Fruit fly (Drosophila melanogaster): ENCODE measurements around the gene CG44153.

CG44153 gene

DNA sequence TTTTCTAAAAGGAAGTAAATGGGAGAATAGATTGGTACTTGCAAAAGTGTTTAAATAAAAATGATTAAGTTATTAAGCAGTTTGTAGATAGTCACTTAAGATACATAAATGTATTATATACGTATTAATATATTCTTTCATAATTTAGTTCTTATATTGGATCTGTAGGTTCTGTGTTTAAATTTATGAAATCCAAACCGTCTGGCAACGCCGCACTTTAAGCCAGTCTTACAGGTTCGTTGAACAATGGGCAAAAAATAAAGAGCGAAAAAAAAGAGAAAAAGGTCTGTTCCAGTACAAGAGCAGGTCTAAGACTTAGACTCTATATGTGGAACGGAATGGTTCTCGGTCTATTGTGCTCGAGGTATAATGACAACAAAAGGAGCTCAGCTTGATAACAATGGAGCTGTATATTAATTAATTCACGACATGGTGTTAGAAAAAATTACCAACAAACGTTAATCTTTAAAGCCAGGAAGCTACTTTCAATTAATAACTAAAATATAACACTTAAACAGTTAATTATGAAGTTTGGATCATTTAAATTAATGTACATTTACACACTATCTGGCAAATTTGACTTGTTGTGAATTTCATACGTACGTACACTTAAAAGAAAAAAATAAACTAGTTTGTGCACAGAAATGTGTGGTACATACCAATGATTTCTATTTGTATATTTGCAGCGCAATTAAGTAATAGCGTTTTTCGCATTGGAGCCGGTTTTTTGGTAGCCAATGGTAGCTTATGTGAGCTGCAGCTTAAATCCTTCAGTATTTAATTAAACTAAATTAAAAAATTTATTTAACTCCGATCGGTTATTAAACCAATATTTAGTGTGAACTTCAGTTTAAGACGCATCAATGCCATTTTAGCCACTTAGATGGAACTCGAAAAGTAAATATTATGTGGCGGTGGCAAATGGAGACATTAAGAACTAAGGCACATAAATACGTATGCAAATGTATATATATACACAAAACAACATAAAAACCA is 29.0 kb upstream of the CG44153 start, which contains the start of gene CG5731 (continued):
- peak; percentile 41 for TF ChIP-seq stwl (tag; optimal IDR thresholded peaks at IDR 0.05)
- TF ChIP-seq CG6272 (GFP tag; IDR thresholded peaks at IDR 0.05), result no peak

DNA sequence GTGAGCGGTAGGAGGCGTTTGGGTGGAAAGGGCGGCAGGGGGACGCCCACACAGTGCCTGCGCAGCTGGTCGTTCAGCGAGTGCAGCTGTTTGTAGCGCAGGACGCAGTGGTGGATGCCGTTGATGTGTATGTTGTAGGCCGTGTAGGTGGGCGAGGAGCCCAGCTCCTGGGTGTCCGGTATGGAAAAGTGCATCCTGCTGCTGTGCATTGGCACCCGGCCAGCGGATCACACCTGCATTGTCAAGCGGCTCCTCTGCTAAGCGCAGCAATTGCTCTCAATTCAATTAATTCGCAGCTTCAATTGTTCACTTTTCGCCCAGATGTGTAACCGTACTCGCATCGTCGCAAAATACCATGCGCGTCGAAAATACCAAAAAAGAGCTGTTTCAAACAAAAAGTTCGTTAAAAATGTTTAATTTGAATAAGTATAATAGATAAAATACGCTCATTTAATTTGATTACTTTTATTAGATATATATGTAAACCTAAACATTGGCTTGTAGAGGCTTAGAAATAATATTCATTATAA is 26.6 kb upstream of the CG44153 start, which contains the start of gene Snx17:
Gene Snx17, minus strand, starts transcription at position 329 of the 530 bp plus-strand sequence.
- 0 out of 3 replicates have a peak, but pooled peaks have one; percentile 21 for TF ChIP-seq ci (GFP tag; IDR thresholded peaks at IDR 0.05)
- no peak for TF ChIP-seq Sry-δ (GFP tag; optimal IDR thresholded peaks at IDR 0.05)
- peak; percentile 12 for TF ChIP-seq YL-1 (GFP tag; optimal IDR thresholded peaks at IDR 0.05)
- peak; percentile 66 for TF ChIP-seq CG9797 (GFP tag; optimal IDR thresholded peaks at IDR 0.05)
- TF ChIP-seq Dp (GFP tag; optimal IDR thresholded peaks at IDR 0.05), result peak; percentile 36
- TF ChIP-seq MESR4 (GFP tag; optimal IDR thresholded peaks at IDR 0.05), result peak; percentile 67
- TF ChIP-seq gfzf (GFP tag; optimal IDR thresholded peaks at IDR 0.05), result peak; percentile 68
- TF ChIP-seq sc (optimal IDR thresholded peaks at IDR 0.05), result no peak
- no peak for TF ChIP-seq sc (GFP tag; optimal IDR thresholded peaks at IDR 0.05)
- TF ChIP-seq ewg (GFP tag; optimal IDR thresholded peaks at IDR 0.05), result peak; percentile 12
- peak; percentile 24; the same call in 1 of the 2 replicates for TF ChIP-seq bbx (GFP tag; IDR thresholded peaks at IDR 0.05; ENCODE audit: partially characterized antibody)
- TF ChIP-seq repo (GFP tag; optimal IDR thresholded peaks at IDR 0.05), result no peak
- TF ChIP-seq Hr51 (GFP tag; optimal IDR thresholded peaks at IDR 0.05), result no peak
- TF ChIP-seq CG9876 (GFP tag; optimal IDR thresholded peaks at IDR 0.05), result no peak
- peak; percentile 69 for TF ChIP-seq CG4617 (GFP tag; optimal IDR thresholded peaks at IDR 0.05; ENCODE audit: borderline replicate concordance)
- peak; percentile 52; the same call in 1 of the 4 replicates for TF ChIP-seq Dll (GFP tag; IDR thresholded peaks at IDR 0.05; ENCODE audit: partially characterized antibody)
- peak; percentile 43 for TF ChIP-seq pzg (GFP tag; optimal IDR thresholded peaks at IDR 0.05)
- TF ChIP-seq E2f2 (GFP tag; IDR thresholded peaks at IDR 0.05), result peak; percentile 32; the same call in 1 of the 2 replicates
- 0 out of 3 replicates have a peak, but pooled peaks have one; percentile 12 for TF ChIP-seq CG34422 (GFP tag; IDR thresholded peaks at IDR 0.05)
- TF ChIP-seq Bgb (GFP tag; IDR thresholded peaks at IDR 0.05; ENCODE audit: partially characterized antibody), result 0 out of 2 replicates have a peak, but pooled peaks have one; percentile 8
- TF ChIP-seq BEAF-32 (GFP tag; optimal IDR thresholded peaks at IDR 0.05), result peak; percentile 3
- peak; percentile 1 for TF ChIP-seq stwl (tag; optimal IDR thresholded peaks at IDR 0.05)
- no peak for TF ChIP-seq HLH4C (GFP tag; IDR thresholded peaks at IDR 0.05; ENCODE audit: partially characterized antibody)
- TF ChIP-seq crp (GFP tag; optimal IDR thresholded peaks at IDR 0.05), result peak in 1 of 2 experiments; percentile 31
- TF ChIP-seq CG30020 (tag; optimal IDR thresholded peaks at IDR 0.05), result peak; percentile 19
- TF ChIP-seq CG13123 (GFP tag; optimal IDR thresholded peaks at IDR 0.05), result no peak
- peak; percentile 29; the same call in 1 of the 3 replicates for TF ChIP-seq Dbx (GFP tag; IDR thresholded peaks at IDR 0.05)
- TF ChIP-seq MBD-R2 (GFP tag; IDR thresholded peaks at IDR 0.05), result peak; percentile 52; the same call in 1 of the 2 replicates
- peak; percentile 68 for TF ChIP-seq Myb (GFP tag; optimal IDR thresholded peaks at IDR 0.05)
- 0 out of 3 replicates have a peak, but pooled peaks have one; percentile 22 for TF ChIP-seq CG16813 (GFP tag; IDR thresholded peaks at IDR 0.05; ENCODE audit: partially characterized antibody)
- peak; percentile 26 for TF ChIP-seq wek (GFP tag; optimal IDR thresholded peaks at IDR 0.05)

DNA sequence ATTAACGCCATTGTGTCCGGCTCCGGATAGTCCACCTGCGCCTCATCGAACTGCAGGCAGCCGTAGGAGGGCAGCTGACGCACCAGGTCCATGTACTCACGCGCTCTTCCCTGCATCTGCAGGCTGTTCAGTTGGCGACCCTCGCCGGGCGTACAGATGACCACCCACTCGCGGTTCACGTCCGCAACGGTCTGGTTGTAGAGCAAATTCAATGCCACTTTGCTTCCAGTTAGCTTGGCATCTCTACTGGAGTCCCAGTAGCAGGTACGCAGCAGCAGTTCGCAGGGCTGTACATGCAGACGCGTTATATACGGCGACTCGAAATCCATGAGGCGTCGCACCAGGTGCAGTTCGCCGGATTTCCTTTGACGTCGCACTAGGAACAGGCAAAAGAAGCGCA is 25.9 kb upstream of the CG44153 start:
- TF ChIP-seq Med (GFP tag) (peak; percentile 53), onecut (GFP tag; IDR thresholded peaks at IDR 0.05) (no peak), CG34422 (GFP tag; IDR thresholded peaks at IDR 0.05) (0 out of 3 replicates have a peak, but pooled peaks have one; percentile 24)

Measured in whole organism, embryonic.